Worm (Caenorhabditis elegans): ENCODE measurements around the gene T24H10.4.

Gene T24H10.4

DNA sequence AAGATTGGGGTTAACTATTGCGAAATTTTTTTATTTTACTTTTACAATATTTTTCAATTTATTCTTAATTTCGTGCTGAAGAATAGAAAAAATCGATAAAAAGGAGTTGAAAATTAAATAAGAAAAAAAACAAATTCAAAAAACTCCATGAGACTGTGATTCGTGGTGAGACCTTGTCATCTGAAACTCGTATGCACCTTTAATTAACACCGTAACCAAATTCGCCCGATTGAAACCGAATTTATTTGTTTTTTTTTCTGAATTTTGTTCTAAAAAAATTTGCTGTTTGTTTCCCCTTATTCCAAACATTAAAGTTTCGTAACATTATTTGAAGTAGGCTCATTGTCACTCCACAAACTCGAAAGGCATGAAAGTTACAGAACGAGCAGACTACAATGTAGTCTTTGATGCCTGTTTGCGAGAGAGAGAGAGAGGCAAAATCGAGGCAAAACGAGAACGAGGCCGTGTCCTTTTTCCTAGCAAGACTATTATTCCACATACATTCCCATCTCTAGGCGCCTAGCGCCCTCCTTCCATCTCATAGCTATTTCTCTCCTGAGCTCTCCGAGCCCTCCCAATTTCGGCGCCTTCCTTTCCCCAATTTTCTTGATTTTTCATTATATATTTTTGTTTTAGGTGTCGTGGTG is at the start of gene T24H10.4:
T24H10.4 (plus strand) TSS at position 630 of the 647 bp plus-strand sequence.
- no peak for TF ChIP-seq duxl-1 (tag; optimal IDR thresholded peaks at IDR 0.05; ENCODE audit: poor library complexity)
- TF ChIP-seq skn-1 (tag; optimal IDR thresholded peaks at IDR 0.05): no peak
- TF ChIP-seq unc-62 (GFP tag; optimal IDR thresholded peaks at IDR 0.05 in 1 of 2): peak in 1 of 2 experiments; percentile 49
- no peak for TF ChIP-seq unc-62 (tag; optimal IDR thresholded peaks at IDR 0.05)
- TF ChIP-seq lsy-2 (tag; optimal IDR thresholded peaks at IDR 0.05): peak in 1 of 2 experiments; percentile 6
- no peak for TF ChIP-seq daf-16 (GFP tag; optimal IDR thresholded peaks at IDR 0.05)
- peak; percentile 10 for TF ChIP-seq daf-16 (tag; optimal IDR thresholded peaks at IDR 0.05)
- TF ChIP-seq egl-43 (GFP tag; IDR thresholded peaks at IDR 0.05): 0 out of 2 replicates have a peak, but pooled peaks have one; percentile 27

DNA sequence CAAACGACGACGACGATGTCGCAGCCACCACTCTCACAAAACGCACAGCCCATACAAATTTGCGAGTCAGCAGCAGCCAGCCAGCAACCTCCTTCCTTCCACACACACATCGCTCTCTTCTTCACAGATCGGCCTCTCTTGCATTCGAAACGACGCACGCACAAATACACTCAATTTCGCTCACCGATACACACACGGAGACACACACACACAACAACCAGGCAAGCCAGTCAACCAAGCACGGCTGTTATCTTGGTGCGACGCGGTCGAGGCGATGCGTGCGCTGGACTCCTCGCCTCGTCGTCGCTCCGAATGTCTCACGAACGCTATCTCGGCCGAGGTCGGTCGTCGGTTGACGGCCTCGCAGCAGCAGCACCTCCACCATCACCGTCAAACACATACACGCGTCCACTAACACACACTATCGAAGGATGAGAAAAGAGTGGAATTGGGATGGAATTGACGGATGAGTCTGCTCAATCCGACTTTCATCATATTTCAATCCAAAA is 48.9 kb upstream of the T24H10.4 start:
- peak; percentile 28; the same call in 1 of the 2 replicates for TF ChIP-seq nhr-41 (GFP tag; IDR thresholded peaks at IDR 0.05)
- TF ChIP-seq ama-1 (optimal IDR thresholded peaks at IDR 0.05): no peak
- peak; percentile 73 for TF ChIP-seq fkh-10 (GFP tag; optimal IDR thresholded peaks at IDR 0.05)
- peak; percentile 67 for TF ChIP-seq dpl-1 (GFP tag; optimal IDR thresholded peaks at IDR 0.05)
- TF ChIP-seq lin-29 (GFP tag; IDR thresholded peaks at IDR 0.05): no peak
- TF ChIP-seq Y48G9A.11 (GFP tag; IDR thresholded peaks at IDR 0.05): no peak
- peak; percentile 84 for TF ChIP-seq T20F7.1 (GFP tag; optimal IDR thresholded peaks at IDR 0.05)
- peak; percentile 96 for TF ChIP-seq rbr-2 (tag; optimal IDR thresholded peaks at IDR 0.05)
- TF ChIP-seq pqm-1 (tag; optimal IDR thresholded peaks at IDR 0.05): peak; percentile 32
- TF ChIP-seq mep-1 (tag; optimal IDR thresholded peaks at IDR 0.05): peak; percentile 97
- peak in 1 of 2 experiments; percentile 47 for TF ChIP-seq ZK546.5 (tag; optimal IDR thresholded peaks at IDR 0.05)
- TF ChIP-seq nhr-102 (tag; optimal IDR thresholded peaks at IDR 0.05): peak; percentile 51
- 0 out of 2 replicates have a peak, but pooled peaks have one; percentile 48 for TF ChIP-seq dmd-9 (GFP tag; IDR thresholded peaks at IDR 0.05)
- no peak for TF ChIP-seq dmd-8 (GFP tag; IDR thresholded peaks at IDR 0.05)
- TF ChIP-seq nhr-48 (tag; optimal IDR thresholded peaks at IDR 0.05): peak; percentile 81
- TF ChIP-seq D1046.2 (GFP tag; IDR thresholded peaks at IDR 0.05): no peak
- peak; percentile 81 for TF ChIP-seq ceh-20 (GFP tag; IDR thresholded peaks at IDR 0.05)
- peak; percentile 85 for TF ChIP-seq hlh-30 (tag; optimal IDR thresholded peaks at IDR 0.05; ENCODE audit: insufficient read depth)
- no peak for TF ChIP-seq ZK337.2 (GFP tag; IDR thresholded peaks at IDR 0.05)
- no peak for TF ChIP-seq skn-1 (tag; optimal IDR thresholded peaks at IDR 0.05)
- no peak for TF ChIP-seq unc-39 (tag; optimal IDR thresholded peaks at IDR 0.05)
- TF ChIP-seq tag-97 (GFP tag; IDR thresholded peaks at IDR 0.05): no peak
- peak; percentile 74 for TF ChIP-seq jun-1 (tag; optimal IDR thresholded peaks at IDR 0.05)
- TF ChIP-seq fos-1 (tag; optimal IDR thresholded peaks at IDR 0.05): no peak
- TF ChIP-seq Y5F2A.4 (GFP tag; optimal IDR thresholded peaks at IDR 0.05): no peak
- peak; percentile 85 for TF ChIP-seq egl-43 (GFP tag; IDR thresholded peaks at IDR 0.05)
- peak; percentile 95 for TF ChIP-seq hmg-1.1 (GFP tag; IDR thresholded peaks at IDR 0.05)
- no peak; the same call in 1 of the 2 replicates for TF ChIP-seq lin-1 (GFP tag; IDR thresholded peaks at IDR 0.05)
- TF ChIP-seq F44E2.7 (GFP tag; IDR thresholded peaks at IDR 0.05): no peak
- no peak for TF ChIP-seq ceh-82 (tag; optimal IDR thresholded peaks at IDR 0.05)
- peak in 1 of 2 experiments; percentile 99 for TF ChIP-seq unc-62 (GFP tag; optimal IDR thresholded peaks at IDR 0.05 in 1 of 2)
- TF ChIP-seq unc-62 (tag; optimal IDR thresholded peaks at IDR 0.05): no peak
- TF ChIP-seq lsy-2 (tag; optimal IDR thresholded peaks at IDR 0.05): peak; percentile 79 to 90
- TF ChIP-seq daf-16 (GFP tag; optimal IDR thresholded peaks at IDR 0.05): peak in 1 of 2 experiments; percentile 81
- peak; percentile 88 for TF ChIP-seq daf-16 (tag; optimal IDR thresholded peaks at IDR 0.05)
- TF ChIP-seq lim-7 (GFP tag; IDR thresholded peaks at IDR 0.05): 0 out of 2 replicates have a peak, but pooled peaks have one; percentile 44
- TF ChIP-seq mdt-29 (GFP tag; IDR thresholded peaks at IDR 0.05): peak; percentile 49; the same call in 1 of the 2 replicates
- TF ChIP-seq hif-1 (tag; optimal IDR thresholded peaks at IDR 0.05): peak in 1 of 2 experiments; percentile 91
- TF ChIP-seq mxl-2 (GFP tag; conservative IDR thresholded peaks at IDR 0.05): no peak
- TF ChIP-seq gei-8 (GFP tag; optimal IDR thresholded peaks at IDR 0.05): no peak
- no peak for TF ChIP-seq madf-5 (GFP tag; IDR thresholded peaks at IDR 0.05)
- 0 out of 2 replicates have a peak, but pooled peaks have one; percentile 49 for TF ChIP-seq snpc-1.2 (GFP tag; IDR thresholded peaks at IDR 0.05)
- TF ChIP-seq vab-7 (GFP tag; IDR thresholded peaks at IDR 0.05): no peak; the same call in 1 of the 2 replicates
- TF ChIP-seq zfp-2 (tag; optimal IDR thresholded peaks at IDR 0.05): peak; percentile 56
- no peak for TF ChIP-seq daf-12 (tag; optimal IDR thresholded peaks at IDR 0.05)

Data from whole organism, L4 larva.